Fruit fly (Drosophila melanogaster): ENCODE data around the gene Capa.

DNA sequence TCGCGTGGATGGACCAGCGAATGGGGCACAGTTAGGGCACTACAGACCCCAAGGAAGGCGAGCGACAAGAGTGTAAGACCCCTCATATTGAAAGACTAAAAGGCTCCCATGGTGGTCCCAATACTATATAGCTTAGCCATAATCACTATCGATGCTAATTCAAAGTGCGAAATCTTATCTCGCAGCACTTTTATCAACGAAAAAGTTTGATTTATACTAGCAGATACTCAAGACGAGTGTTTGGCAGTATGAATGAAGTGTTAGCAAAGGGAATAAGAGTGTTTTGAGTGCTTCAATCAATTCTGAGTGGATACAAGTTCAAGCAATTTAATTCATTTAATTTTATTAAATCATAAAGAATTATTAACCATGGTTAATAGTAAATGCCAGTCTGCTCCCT is 11.9 kb upstream of the Capa start, which contains the start of gene Jon99Ci:
- TF ChIP-seq Dll (optimal IDR thresholded peaks at IDR 0.05) (no peak), CG8478 (optimal IDR thresholded peaks at IDR 0.05) (no peak), pan (optimal IDR thresholded peaks at IDR 0.05) (no peak), usp (GFP tag; optimal IDR thresholded peaks at IDR 0.05) (no peak), psq (optimal IDR thresholded peaks at IDR 0.05) (no peak)
